Fruit fly (Drosophila melanogaster): Measurements from ENCODE around the gene Mettl4.

- TF ChIP-seq ttk (optimal IDR thresholded peaks at IDR 0.05) (no peak), psq (optimal IDR thresholded peaks at IDR 0.05) (no peak), Myc (optimal IDR thresholded peaks at IDR 0.05) (no peak), Sin3A (optimal IDR thresholded peaks at IDR 0.05) (no peak)
These were observed 4.8 kb upstream of the Mettl4 start, which contains the start of gene modSP for dm6 chr3R:16655494-16656493.
